Fruit fly (Drosophila melanogaster) whole organism: ENCODE data around the gene CG34327.

Source experiments
- CG8478 ChIP-seq: fragments of >200 bp; optimal IDR thresholded peaks from 2 replicates; lab custom pipeline; 2018; ENCODE audit warnings: inconsistent platforms
- Dll ChIP-seq: fragments of >200 bp; optimal IDR thresholded peaks from 2 replicates; lab custom pipeline; 2017
- EcR ChIP-seq, 2 experiments: fragments of >200 bp; optimal IDR thresholded peaks; 2 replicates each; lab custom pipeline; 2017; ENCODE audit warnings: missing biosample characterization in 2 of 2, missing genetic modification characterization in 2 of 2, missing genetic modification reagents in 2 of 2

DNA sequence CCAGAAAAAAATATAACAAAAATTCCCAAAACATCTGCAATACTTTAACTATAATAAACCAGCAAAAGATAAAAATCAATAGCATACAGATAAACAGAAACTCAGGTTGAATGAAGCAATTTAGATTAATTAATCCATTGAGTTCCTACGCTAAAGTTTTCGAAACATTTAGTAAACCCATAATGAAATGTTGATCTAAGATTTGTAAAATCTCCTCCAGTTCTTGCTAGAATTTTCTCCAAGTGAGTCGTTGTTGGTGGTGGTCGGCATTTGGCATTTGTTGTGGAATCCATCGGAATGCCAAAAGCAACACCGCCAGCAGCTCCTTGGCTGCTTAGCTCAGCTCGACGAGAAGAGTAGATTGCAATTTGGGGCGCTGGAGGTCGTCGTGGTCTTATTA, 35.4 kb downstream of the CG34327 start:
- TF ChIP-seq EcR (GFP tag; optimal IDR thresholded peaks at IDR 0.05; lab: Kevin White, UChicago) (no peak), CG8478 (no peak), Dll (lab: Kevin White, UChicago) (no peak)
